Worm (Caenorhabditis elegans): Measurements from ENCODE around the gene pqn-35.

- no peak for TF ChIP-seq him-1 (tag; optimal IDR thresholded peaks at IDR 0.05)
- TF ChIP-seq dao-5 (tag; optimal IDR thresholded peaks at IDR 0.05) = no peak
Measured at ce11 chrII:4665359-4665758, 52.6 kb downstream of the pqn-35 start, which contains the start of gene T05A7.11.
